Fruit fly (Drosophila melanogaster): ENCODE data around the gene CG34355.
A peak's percentile ranks its signal among the peaks of the same experiment; 100 is the strongest.

CG34355 gene

DNA sequence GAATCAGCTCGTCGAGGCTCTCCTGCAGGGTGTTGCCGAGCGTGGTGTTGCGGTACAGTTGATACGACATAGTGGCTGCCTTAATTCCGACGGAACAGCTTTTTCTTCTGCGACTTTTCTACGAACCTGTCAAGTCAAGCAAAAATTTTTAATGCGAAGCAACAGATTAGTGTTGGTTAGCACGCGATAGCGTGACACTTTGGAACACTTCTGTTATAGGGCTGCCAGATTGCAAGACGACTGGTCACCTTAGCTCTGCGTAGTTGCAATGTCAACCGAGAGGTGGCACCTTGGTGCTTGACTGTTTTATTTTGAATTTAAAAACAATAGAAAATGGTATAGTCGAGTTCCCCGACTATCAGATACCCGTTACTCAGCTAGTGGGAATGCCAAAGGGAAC is 87.2 kb downstream of the CG34355 start, which contains the start of gene TfIIA-S (continued):
- TF ChIP-seq CG13424 (tag; optimal IDR thresholded peaks at IDR 0.05) (peak; percentile 56), sens-2 (GFP tag; IDR thresholded peaks at IDR 0.05) (no peak), tio (GFP tag; optimal IDR thresholded peaks at IDR 0.05) (no peak), HmgD (GFP tag; optimal IDR thresholded peaks at IDR 0.05) (peak; percentile 93), Adf1 (GFP tag; IDR thresholded peaks at IDR 0.05) (no peak), CG9437 (GFP tag; optimal IDR thresholded peaks at IDR 0.05) (no peak), CoRest (tag; optimal IDR thresholded peaks at IDR 0.05) (peak; percentile 64), D19B (GFP tag; optimal IDR thresholded peaks at IDR 0.05) (peak; percentile 32), bab2 (GFP tag; optimal IDR thresholded peaks at IDR 0.05) (peak; percentile 75), Hr51 (GFP tag; optimal IDR thresholded peaks at IDR 0.05) (peak in 1 of 2 experiments; percentile 83), CG11398 (GFP tag; optimal IDR thresholded peaks at IDR 0.05) (peak; percentile 84), Nf-YA (GFP tag; IDR thresholded peaks at IDR 0.05) (no peak), zen2 (GFP tag; IDR thresholded peaks at IDR 0.05; ENCODE audit: partially characterized antibody) (no peak), ap (GFP tag; IDR thresholded peaks at IDR 0.05) (no peak), E2f1 (GFP tag; IDR thresholded peaks at IDR 0.05) (no peak), CG7745 (tag; optimal IDR thresholded peaks at IDR 0.05) (no peak), CG14014 (GFP tag; IDR thresholded peaks at IDR 0.05) (no peak), ewg (GFP tag; optimal IDR thresholded peaks at IDR 0.05) (peak; percentile 55), ttk (GFP tag; IDR thresholded peaks at IDR 0.05) (no peak), CG7786 (GFP tag; optimal IDR thresholded peaks at IDR 0.05) (peak; percentile 86), pfk (GFP tag; optimal IDR thresholded peaks at IDR 0.05) (peak; percentile 2), CG7357 (GFP tag; IDR thresholded peaks at IDR 0.05) (no peak), Mad (GFP tag; optimal IDR thresholded peaks at IDR 0.05) (peak; percentile 80), dmrt99B (tag; optimal IDR thresholded peaks at IDR 0.05) (no peak), CG11456 (GFP tag; IDR thresholded peaks at IDR 0.05) (no peak), CG18262 (tag; optimal IDR thresholded peaks at IDR 0.05) (peak; percentile 15), sens (GFP tag) (peak; percentile 90), bbx (GFP tag; IDR thresholded peaks at IDR 0.05; ENCODE audit: partially characterized antibody) (no peak), CG6791 (GFP tag; IDR thresholded peaks at IDR 0.05; ENCODE audit: partially characterized antibody) (no peak), unc-4 (GFP tag; IDR thresholded peaks at IDR 0.05; ENCODE audit: partially characterized antibody) (no peak), dimm (GFP tag; IDR thresholded peaks at IDR 0.05) (no peak), lmd (GFP tag; IDR thresholded peaks at IDR 0.05) (no peak), tap (tag; optimal IDR thresholded peaks at IDR 0.05) (no peak), CG15514 (GFP tag; optimal IDR thresholded peaks at IDR 0.05) (peak; percentile 92), pho (GFP tag; optimal IDR thresholded peaks at IDR 0.05) (peak; percentile 80), shn (GFP tag; optimal IDR thresholded peaks at IDR 0.05) (peak; percentile 89), CG10979 (tag; optimal IDR thresholded peaks at IDR 0.05) (peak; percentile 90), CG9215 (GFP tag; IDR thresholded peaks at IDR 0.05) (no peak), CG4360 (GFP tag; IDR thresholded peaks at IDR 0.05) (no peak), dpn (GFP tag; optimal IDR thresholded peaks at IDR 0.05) (peak; percentile 86 to 91), CG11247 (GFP tag; IDR thresholded peaks at IDR 0.05) (no peak), CG6854 (GFP tag; optimal IDR thresholded peaks at IDR 0.05) (peak; percentile 12), bowl (GFP tag; IDR thresholded peaks at IDR 0.05) (no peak), Oaz (GFP tag; IDR thresholded peaks at IDR 0.05) (no peak), MBD-R2 (GFP tag; IDR thresholded peaks at IDR 0.05) (no peak), ac (GFP tag; optimal IDR thresholded peaks at IDR 0.05) (no peak), ssp (GFP tag; IDR thresholded peaks at IDR 0.05) (no peak)

Measured in whole organism, embryonic.